Worm (Caenorhabditis elegans): ENCODE data around the gene hpo-25.

- TF ChIP-seq nhr-28 (tag; optimal IDR thresholded peaks at IDR 0.05) (no peak), M03D4.4 (tag; optimal IDR thresholded peaks at IDR 0.05) (no peak), nhr-237 (tag; optimal IDR thresholded peaks at IDR 0.05) (no peak), ceh-39 (tag; optimal IDR thresholded peaks at IDR 0.05) (no peak)
These were observed 9.1 kb upstream of the hpo-25 start, which contains the start of gene F43C11.16 for ce11 chrII:2359965-2360364.

Measured in whole organism, mixed stage, embryonic.